Fruit fly (Drosophila melanogaster) whole organism, pupa: ENCODE measurements around the gene AP-1gamma.

Experiments
- CG10348 ChIP-seq: fragments of 200-800 bp; sonication (Bioruptor generic); IDR thresholded peaks from 2 replicates; pipeline ENCODE4 v1.3.6; 2022; ENCODE audit warnings: missing biosample characterization, missing genetic modification characterization
- CG12605 ChIP-seq: fragments of 200-800 bp; sonication (Bioruptor generic); IDR thresholded peaks from 2 replicates; pipeline ENCODE4 v1.3.6; 2022; ENCODE audit warnings: missing biosample characterization, missing genetic modification characterization
- CG13204 ChIP-seq: fragments of 200-800 bp; sonication (Bioruptor generic); optimal IDR thresholded peaks from 2 replicates; lab custom pipeline; 2018; ENCODE audit warnings: missing biosample characterization, mild to moderate bottlenecking, missing genetic modification characterization, moderate library complexity
- CG14655 ChIP-seq: fragments of 200-800 bp; sonication (Bioruptor generic); optimal IDR thresholded peaks from 3 replicates; lab custom pipeline; 2017; ENCODE audit warnings: mild to moderate bottlenecking, missing biosample characterization, missing genetic modification reagents, missing genetic modification characterization
- CG15710 ChIP-seq: fragments of 200-800 bp; sonication (Bioruptor generic); optimal IDR thresholded peaks from 2 replicates; lab custom pipeline; 2018; ENCODE audit warnings: missing biosample characterization, mild to moderate bottlenecking, missing genetic modification characterization, moderate library complexity
- CG17806 ChIP-seq: fragments of 200-800 bp; sonication (Bioruptor generic); optimal IDR thresholded peaks from 2 replicates; lab custom pipeline; 2018; ENCODE audit warnings: missing biosample characterization, mild to moderate bottlenecking, missing genetic modification characterization, moderate library complexity
- CG32121 ChIP-seq: fragments of 200-800 bp; sonication (Bioruptor generic); IDR thresholded peaks from 2 replicates; pipeline ENCODE4 v1.3.6; 2022; ENCODE audit warnings: missing biosample characterization, missing genetic modification characterization
- CG34367 ChIP-seq: fragments of 200-800 bp; sonication (Bioruptor generic); optimal IDR thresholded peaks from 2 replicates; lab custom pipeline; 2018; ENCODE audit warnings: missing biosample characterization, mild to moderate bottlenecking, missing genetic modification characterization
- CG4496 ChIP-seq: fragments of 200-800 bp; sonication (Bioruptor generic); IDR thresholded peaks from 3 replicates; pipeline ENCODE4 v1.3.6; 2022; ENCODE audit warnings: missing biosample characterization, missing genetic modification characterization
- CG8159 ChIP-seq: fragments of 200-800 bp; sonication (Bioruptor generic); optimal IDR thresholded peaks from 3 replicates; lab custom pipeline; 2018; ENCODE audit warnings: missing biosample characterization, mild to moderate bottlenecking, missing genetic modification characterization, moderate library complexity
- CG8301 ChIP-seq: fragments of 200-800 bp; sonication (Bioruptor generic); optimal IDR thresholded peaks from 2 replicates; lab custom pipeline; 2018; ENCODE audit warnings: missing biosample characterization, mild to moderate bottlenecking, missing genetic modification characterization
- CG9948 ChIP-seq: fragments of 200-800 bp; sonication (Bioruptor generic); optimal IDR thresholded peaks from 2 replicates; lab custom pipeline; 2018; ENCODE audit warnings: missing biosample characterization, mild to moderate bottlenecking, missing genetic modification characterization, moderate library complexity
- D1 ChIP-seq: fragments of 200-800 bp; sonication (Bioruptor generic); optimal IDR thresholded peaks from 2 replicates; lab custom pipeline; 2018; ENCODE audit warnings: missing biosample characterization, mild to moderate bottlenecking, missing genetic modification characterization, moderate library complexity
- EcR ChIP-seq: fragments of 200-800 bp; sonication (Bioruptor generic); optimal IDR thresholded peaks from 3 replicates; lab custom pipeline; 2019; ENCODE audit warnings: missing biosample characterization, missing genetic modification characterization, mild to moderate bottlenecking, moderate library complexity, missing genetic modification reagents
- Ets98B ChIP-seq: fragments of 200-800 bp; sonication (Bioruptor generic); IDR thresholded peaks from 2 replicates; pipeline ENCODE4 v1.3.6; 2022; ENCODE audit warnings: missing biosample characterization, missing genetic modification characterization
- Pif1A ChIP-seq: fragments of 200-800 bp; sonication (Bioruptor generic); optimal IDR thresholded peaks from 3 replicates; lab custom pipeline; 2016; ENCODE audit warnings: missing biosample characterization, missing genetic modification characterization
- Pif1B ChIP-seq: fragments of 200-800 bp; sonication (Bioruptor generic); optimal IDR thresholded peaks from 3 replicates; lab custom pipeline; 2016; ENCODE audit warnings: missing biosample characterization, missing genetic modification characterization
- Snoo ChIP-seq: fragments of 200-800 bp; sonication (Bioruptor generic); optimal IDR thresholded peaks from 3 replicates; lab custom pipeline; 2017; ENCODE audit warnings: missing biosample characterization, mild to moderate bottlenecking, missing genetic modification characterization, inconsistent platforms
- fd96Ca ChIP-seq: fragments of 200-800 bp; sonication (Bioruptor generic); IDR thresholded peaks from 3 replicates; pipeline ENCODE4 v1.3.6; 2022; ENCODE audit warnings: missing biosample characterization, missing genetic modification characterization
- gl ChIP-seq: fragments of 200-800 bp; sonication (Bioruptor generic); optimal IDR thresholded peaks from 2 replicates; lab custom pipeline; 2018; ENCODE audit warnings: missing biosample characterization, mild to moderate bottlenecking, missing genetic modification characterization
- rn ChIP-seq: fragments of 200-800 bp; sonication (Bioruptor generic); IDR thresholded peaks from 2 replicates; pipeline ENCODE4 v1.3.6; 2022; ENCODE audit warnings: missing biosample characterization, missing genetic modification characterization

The AP-1gamma gene

DNA sequence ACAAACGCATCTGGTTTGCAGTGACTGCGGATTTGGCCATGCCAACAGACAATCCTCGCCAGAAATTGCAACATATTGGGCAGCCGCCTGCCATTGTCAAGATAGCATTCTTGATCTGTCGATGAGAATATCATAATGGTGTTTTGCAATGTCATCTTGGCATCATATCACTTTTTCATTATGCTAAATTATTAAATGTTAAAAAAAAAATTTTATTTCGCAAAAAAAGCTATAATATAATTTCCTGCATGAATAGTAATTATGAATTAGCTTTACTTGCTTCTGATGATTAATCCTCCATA lies 18.5 kb upstream of the AP-1gamma start:
- TF ChIP-seq CG4496 (GFP tag; lab: Robert Waterston, UW) (no peak), CG8159 (no peak), EcR (GFP tag; lab: Kevin White, UChicago) (no peak), gl (no peak), Pif1B (no peak), CG14655 (no peak), CG17806 (tag; lab: Kevin White, UChicago) (no peak), CG34367 (tag; lab: Kevin White, UChicago) (no peak), Pif1A (GFP tag; lab: Kevin White, UChicago) (no peak), Ets98B (GFP tag; lab: Robert Waterston, UW) (no peak), CG32121 (GFP tag; lab: Robert Waterston, UW) (no peak), CG12605 (GFP tag; lab: Robert Waterston, UW) (no peak), CG15710 (no peak), fd96Ca (GFP tag; lab: Robert Waterston, UW) (no peak), CG8301 (no peak), D1 (tag; lab: Kevin White, UChicago) (no peak), CG10348 (GFP tag; lab: Robert Waterston, UW) (no peak), CG13204 (GFP tag; lab: Kevin White, UChicago) (no peak), CG9948 (tag; lab: Kevin White, UChicago) (no peak), rn (GFP tag; lab: Robert Waterston, UW) (no peak)

DNA sequence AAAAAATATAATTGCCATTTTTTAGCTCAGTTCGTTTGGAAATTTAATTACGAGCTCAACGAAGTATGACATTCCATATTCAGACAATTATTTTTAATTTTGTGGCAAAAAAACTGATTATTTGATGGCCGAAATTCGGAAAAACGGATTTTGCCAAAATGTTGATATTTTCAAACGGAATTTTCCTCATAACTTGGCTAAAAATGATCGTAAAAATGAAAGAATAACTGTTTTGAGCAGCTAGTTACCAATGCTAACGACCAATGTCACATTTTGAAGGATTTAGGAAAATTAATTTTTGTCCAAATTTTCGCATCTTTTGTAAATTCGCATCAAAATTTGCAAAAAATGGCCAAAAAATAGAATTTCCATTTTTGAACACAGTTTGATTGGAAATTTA lies 15.4 kb upstream of the AP-1gamma start:
- no peak for TF ChIP-seq D1 (tag; lab: Kevin White, UChicago)
- no peak for TF ChIP-seq Pif1A (GFP tag; lab: Kevin White, UChicago)
- TF ChIP-seq CG34367 (tag; lab: Kevin White, UChicago) = no peak
- no peak for TF ChIP-seq CG10348 (GFP tag; lab: Robert Waterston, UW)
- TF ChIP-seq Ets98B (GFP tag; lab: Robert Waterston, UW) = no peak
- TF ChIP-seq CG15710 = no peak
- TF ChIP-seq EcR (GFP tag; lab: Kevin White, UChicago) = no peak
- TF ChIP-seq CG14655 = no peak
- TF ChIP-seq fd96Ca (GFP tag; lab: Robert Waterston, UW) = no peak
- TF ChIP-seq CG8159 = no peak
- no peak for TF ChIP-seq rn (GFP tag; lab: Robert Waterston, UW)
- no peak for TF ChIP-seq CG13204 (GFP tag; lab: Kevin White, UChicago)
- no peak for TF ChIP-seq CG17806 (tag; lab: Kevin White, UChicago)
- TF ChIP-seq CG9948 (tag; lab: Kevin White, UChicago) = no peak
- TF ChIP-seq CG8301 = no peak

DNA sequence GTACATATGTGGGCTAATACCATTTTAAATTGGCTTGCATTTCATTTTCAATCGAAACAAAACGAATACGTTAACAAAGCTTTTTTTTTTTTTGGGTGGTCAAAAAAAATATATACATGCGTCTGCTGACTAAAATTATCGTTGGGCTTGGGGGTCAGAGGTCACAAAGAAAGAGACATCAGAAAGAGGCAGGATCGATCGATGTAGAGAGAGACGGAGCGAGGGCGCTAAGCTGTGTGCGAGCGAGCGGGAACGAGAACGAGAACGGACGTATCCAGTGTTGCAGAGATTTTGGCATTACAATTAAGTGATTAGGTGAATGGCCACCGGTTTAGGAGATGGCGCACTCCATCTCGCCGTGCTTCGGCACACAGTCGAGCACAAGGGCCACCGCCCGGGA lies 14.6 kb upstream of the AP-1gamma start:
- TF ChIP-seq CG9948 (tag; lab: Kevin White, UChicago) = no peak
- TF ChIP-seq CG8301 = no peak
- no peak for TF ChIP-seq gl
- TF ChIP-seq Pif1A (GFP tag; lab: Kevin White, UChicago) = no peak
- no peak for TF ChIP-seq CG17806 (tag; lab: Kevin White, UChicago)
- no peak for TF ChIP-seq D1 (tag; lab: Kevin White, UChicago)
- TF ChIP-seq Snoo (tag; lab: Kevin White, UChicago) = no peak
- TF ChIP-seq fd96Ca (GFP tag; lab: Robert Waterston, UW) = no peak
- no peak for TF ChIP-seq CG12605 (GFP tag; lab: Robert Waterston, UW)
- no peak for TF ChIP-seq CG34367 (tag; lab: Kevin White, UChicago)
- TF ChIP-seq EcR (GFP tag; lab: Kevin White, UChicago) = no peak
- no peak for TF ChIP-seq Pif1B

DNA sequence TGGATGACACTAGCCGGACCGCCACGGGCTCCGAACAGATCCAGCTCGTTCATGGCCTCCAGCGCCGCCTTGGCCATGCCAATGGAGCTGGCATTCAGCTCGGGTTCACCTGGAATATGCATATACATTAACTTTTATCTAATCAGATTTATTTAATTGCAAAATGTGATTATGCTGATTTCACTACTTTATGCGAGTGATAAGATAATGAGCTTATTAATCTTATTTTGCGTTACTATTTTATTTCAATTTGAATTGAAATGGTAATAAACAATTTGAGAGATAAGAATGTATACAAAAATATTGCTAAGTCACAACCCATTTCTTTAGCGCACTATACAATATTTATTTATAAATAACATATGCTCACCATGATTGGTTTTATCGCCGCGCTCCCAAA lies 6.4 kb upstream of the AP-1gamma start:
- TF ChIP-seq gl (no peak), CG15710 (no peak), fd96Ca (GFP tag; lab: Robert Waterston, UW) (no peak), Pif1B (no peak), CG8159 (no peak), Ets98B (GFP tag; lab: Robert Waterston, UW) (no peak), EcR (GFP tag; lab: Kevin White, UChicago) (no peak), CG4496 (GFP tag; lab: Robert Waterston, UW) (no peak), rn (GFP tag; lab: Robert Waterston, UW) (no peak), CG14655 (no peak), D1 (tag; lab: Kevin White, UChicago) (no peak), CG9948 (tag; lab: Kevin White, UChicago) (no peak), Snoo (tag; lab: Kevin White, UChicago) (no peak), CG13204 (GFP tag; lab: Kevin White, UChicago) (no peak), CG17806 (tag; lab: Kevin White, UChicago) (no peak), CG12605 (GFP tag; lab: Robert Waterston, UW) (no peak), Pif1A (GFP tag; lab: Kevin White, UChicago) (no peak), CG10348 (GFP tag; lab: Robert Waterston, UW) (no peak)

DNA sequence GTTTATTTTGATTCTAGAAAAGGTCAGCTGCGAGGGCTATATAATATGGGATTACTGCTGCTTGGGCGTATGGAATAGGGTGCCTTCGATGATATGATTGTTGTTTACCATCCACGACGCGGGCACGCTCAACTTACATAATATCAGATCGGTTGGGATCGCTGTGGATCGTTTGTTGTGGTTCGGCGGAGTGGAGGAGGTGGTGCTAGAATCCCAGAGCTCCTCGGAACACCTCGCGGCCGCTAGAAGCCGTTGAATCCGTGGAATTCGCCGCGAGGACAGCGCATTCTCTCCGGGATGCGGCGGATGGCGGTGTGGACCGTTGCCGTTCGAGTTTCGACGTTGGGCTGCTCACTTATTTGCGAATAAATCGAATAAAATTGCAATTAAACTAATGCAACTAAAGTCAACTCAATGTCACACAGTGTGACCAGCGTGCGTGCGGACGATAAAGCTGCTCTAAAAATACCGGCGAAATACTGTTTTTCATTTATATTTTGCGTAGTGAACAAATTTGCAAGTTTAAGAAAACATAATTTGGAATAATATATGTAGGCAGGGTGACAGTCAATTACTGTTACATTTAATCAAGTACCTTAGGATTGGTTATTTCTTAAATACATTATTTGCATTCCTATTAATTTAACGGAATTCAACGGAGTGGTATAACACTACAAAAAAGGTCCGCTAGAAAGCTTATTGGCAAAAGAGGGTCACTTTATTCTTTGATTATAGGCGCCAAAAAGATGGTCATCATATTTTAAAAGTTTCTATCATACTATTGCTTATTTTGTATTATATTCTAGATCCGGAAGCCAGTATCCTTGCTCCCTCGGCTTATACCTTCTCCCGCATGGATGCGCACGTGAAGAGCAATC lies 4.9 kb upstream of the AP-1gamma start, which contains the start of gene CG7766:
TSS of gene CG7766 (minus strand) at position 432 of the 878 bp plus-strand sequence.
- no peak for TF ChIP-seq CG15710
- no peak for TF ChIP-seq rn (GFP tag; lab: Robert Waterston, UW)
- TF ChIP-seq gl = no peak
- no peak for TF ChIP-seq CG8301
- TF ChIP-seq fd96Ca (GFP tag; lab: Robert Waterston, UW) = no peak
- TF ChIP-seq CG12605 (GFP tag; lab: Robert Waterston, UW) = no peak
- TF ChIP-seq CG4496 (GFP tag; lab: Robert Waterston, UW) = no peak
- no peak for TF ChIP-seq EcR (GFP tag; lab: Kevin White, UChicago)
- TF ChIP-seq D1 (tag; lab: Kevin White, UChicago) = no peak
